Worm (Caenorhabditis elegans) whole organism, early embryonic: ENCODE data around the gene F22F1.3.

Experiments
- ama-1 ChIP-seq: fragments of 150-350 bp; optimal IDR thresholded peaks from 2 replicates; lab custom pipeline; 2014
- pes-1 ChIP-seq: fragments of 200-800 bp; sonication (Bioruptor generic); IDR thresholded peaks from 2 replicates; pipeline ENCODE4 v1.3.6; 2022; ENCODE audit warnings: missing genetic modification reagents, missing genetic modification characterization, missing compliant biosample characterization
- sea-1 ChIP-seq: fragments of 200-800 bp; sonication (Bioruptor generic); conservative IDR thresholded peaks from 2 replicates; pipeline ENCODE4 v1.3.6; 2022; ENCODE audit warnings: missing genetic modification characterization, missing compliant biosample characterization
- tbx-11 ChIP-seq: fragments of 200-800 bp; sonication (Bioruptor generic); IDR thresholded peaks from 2 replicates; pipeline ENCODE4 v1.3.6; 2022; ENCODE audit warnings: missing genetic modification characterization, missing compliant biosample characterization

- TF ChIP-seq tbx-11 (GFP tag; lab: Robert Waterston, UW) = no peak
- no peak for TF ChIP-seq ama-1 (lab: Kevin White, UChicago)
- peak; percentile 31; the same call in 1 of the 2 replicates for TF ChIP-seq pes-1 (GFP tag; lab: Robert Waterston, UW)
- peak; percentile 65; the same call in 1 of the 2 replicates for TF ChIP-seq sea-1 (GFP tag; lab: Robert Waterston, UW)
These were observed 5.7 kb downstream of the F22F1.3 start for ce11 chrX:8157132-8157531.
